Worm (Caenorhabditis elegans) whole organism, L4 larva: ENCODE results near the gene srx-41.

ENCODE experiments used
- F26F4.8 ChIP-seq: fragments of 200-800 bp; sonication (Bioruptor generic); conservative IDR thresholded peaks from 2 replicates; pipeline ENCODE4 v1.3.6; 2022; ENCODE audit warnings: missing genetic modification characterization, missing compliant biosample characterization
- F37D6.2 ChIP-seq: sonication (generic microtip); optimal IDR thresholded peaks from 2 replicates; lab custom pipeline; 2016; ENCODE audit warnings: mild to moderate bottlenecking, missing genetic modification characterization, missing compliant biosample characterization
- R02D3.7 ChIP-seq: fragments of 150-350 bp; sonication (generic microtip); optimal IDR thresholded peaks from 3 replicates; lab custom pipeline; 2014; ENCODE audit warnings: missing biosample characterization, missing genetic modification characterization
- T20F7.1 ChIP-seq: fragments of 200-800 bp; sonication (Bioruptor generic); optimal IDR thresholded peaks from 2 replicates; lab custom pipeline; 2018; ENCODE audit warnings: mild to moderate bottlenecking, missing genetic modification characterization, missing compliant biosample characterization
- T26A8.4 ChIP-seq: fragments of 200-800 bp; sonication (Bioruptor generic); IDR thresholded peaks from 2 replicates; pipeline ENCODE4 v1.3.6; 2022; ENCODE audit warnings: missing genetic modification characterization, missing compliant biosample characterization
- Y48G9A.11 ChIP-seq: fragments of 200-800 bp; sonication (Bioruptor generic); IDR thresholded peaks from 2 replicates; pipeline ENCODE4 v1.3.6; 2022; ENCODE audit warnings: missing genetic modification reagents, missing genetic modification characterization, missing compliant biosample characterization
- Y75B8A.6 ChIP-seq: fragments of 200-800 bp; sonication (Bioruptor generic); IDR thresholded peaks from 2 replicates; pipeline ENCODE4 v1.3.6; 2022; ENCODE audit warnings: missing genetic modification reagents, missing genetic modification characterization, missing compliant biosample characterization
- ZK337.2 ChIP-seq: fragments of 200-800 bp; sonication (Bioruptor generic); IDR thresholded peaks from 2 replicates; pipeline ENCODE4 v1.3.6; 2022; ENCODE audit warnings: missing genetic modification reagents, missing genetic modification characterization, missing compliant biosample characterization
- ZK546.5 ChIP-seq, 2 experiments: sonication (generic microtip); optimal IDR thresholded peaks; 2 replicates each; lab custom pipeline; 2017; ENCODE audit warnings: missing biosample characterization in 2 of 2, missing genetic modification characterization in 2 of 2
- aha-1 ChIP-seq: fragments of 150-350 bp; peaks from one replicate; lab custom pipeline; 2014; ENCODE audit warnings: missing biosample characterization, missing genetic modification characterization
- aly-2 ChIP-seq: sonication (generic microtip); optimal IDR thresholded peaks from 2 replicates; lab custom pipeline; 2018; ENCODE audit warnings: missing biosample characterization, missing genetic modification characterization
- arid-1 ChIP-seq: fragments of 200-800 bp; sonication (Bioruptor generic); conservative IDR thresholded peaks from 2 replicates; pipeline ENCODE4 v1.3.6; 2022; ENCODE audit warnings: missing genetic modification reagents, missing genetic modification characterization, missing compliant biosample characterization
- attf-4 ChIP-seq: sonication (generic microtip); optimal IDR thresholded peaks from 3 replicates; lab custom pipeline; 2017; ENCODE audit warnings: missing biosample characterization, missing genetic modification characterization
- ceh-62 ChIP-seq: sonication (generic microtip); optimal IDR thresholded peaks from 2 replicates; lab custom pipeline; 2017; ENCODE audit warnings: missing biosample characterization, missing genetic modification characterization
- ceh-82 ChIP-seq: sonication (generic microtip); optimal IDR thresholded peaks from 2 replicates; lab custom pipeline; 2017; ENCODE audit warnings: missing biosample characterization, missing genetic modification characterization
- ces-1 ChIP-seq: fragments of 150-350 bp; sonication (generic microtip); optimal IDR thresholded peaks from 4 replicates; lab custom pipeline; 2014; ENCODE audit warnings: missing biosample characterization, missing genetic modification reagents, missing genetic modification characterization
- cey-2 ChIP-seq: sonication (generic microtip); optimal IDR thresholded peaks from 3 replicates; lab custom pipeline; 2017; ENCODE audit warnings: missing genetic modification characterization, mild to moderate bottlenecking, missing compliant biosample characterization, antibody characterized with exemption, borderline replicate concordance; ENCODE audit not compliant: insufficient read depth
- daf-19 ChIP-seq: fragments of 200-800 bp; sonication (Bioruptor generic); conservative IDR thresholded peaks from 2 replicates; pipeline ENCODE4 v1.3.6; 2022; ENCODE audit warnings: missing genetic modification characterization, missing compliant biosample characterization
- dmd-6 ChIP-seq: fragments of 200-800 bp; sonication (Bioruptor generic); IDR thresholded peaks from 2 replicates; pipeline ENCODE4 v1.3.6; 2022; ENCODE audit warnings: missing genetic modification reagents, missing genetic modification characterization, missing compliant biosample characterization
- dmd-8 ChIP-seq: fragments of 200-800 bp; sonication (Bioruptor generic); IDR thresholded peaks from 2 replicates; pipeline ENCODE4 v1.3.6; 2022; ENCODE audit warnings: missing genetic modification characterization, missing compliant biosample characterization
- dmd-9 ChIP-seq: fragments of 200-800 bp; sonication (Bioruptor generic); IDR thresholded peaks from 2 replicates; pipeline ENCODE4 v1.3.6; 2022; ENCODE audit warnings: missing genetic modification reagents, missing genetic modification characterization, missing compliant biosample characterization
- dpl-1 ChIP-seq: fragments of 150-350 bp; optimal IDR thresholded peaks from 2 replicates; lab custom pipeline; 2014; ENCODE audit warnings: missing biosample characterization, missing genetic modification reagents, missing genetic modification characterization
- duxl-1 ChIP-seq: sonication (generic microtip); optimal IDR thresholded peaks from 2 replicates; lab custom pipeline; 2016; ENCODE audit warnings: mild to moderate bottlenecking, missing genetic modification characterization, moderate library complexity, missing compliant biosample characterization; ENCODE audit not compliant: poor library complexity
- dve-1 ChIP-seq: sonication (generic microtip); optimal IDR thresholded peaks from 2 replicates; lab custom pipeline; 2017; ENCODE audit warnings: antibody characterized with exemption, mild to moderate bottlenecking, missing genetic modification characterization, missing compliant biosample characterization; ENCODE audit not compliant: insufficient read depth
- egl-27 ChIP-seq: sonication (generic microtip); optimal IDR thresholded peaks from 3 replicates; lab custom pipeline; 2017; ENCODE audit warnings: missing biosample characterization, missing genetic modification reagents, missing genetic modification characterization
- egl-43 ChIP-seq: fragments of 200-800 bp; sonication (Bioruptor generic); IDR thresholded peaks from 2 replicates; pipeline ENCODE4 v1.3.6; 2022; ENCODE audit warnings: missing genetic modification reagents, missing genetic modification characterization, missing compliant biosample characterization
- fos-1 ChIP-seq: fragments of 150-350 bp; optimal IDR thresholded peaks from 2 replicates; lab custom pipeline; 2014; ENCODE audit warnings: missing biosample characterization, missing genetic modification characterization
- gei-8 ChIP-seq: fragments of 200-800 bp; sonication (Bioruptor generic); optimal IDR thresholded peaks from 2 replicates; lab custom pipeline; 2018; ENCODE audit warnings: mild to moderate bottlenecking, missing genetic modification characterization, missing compliant biosample characterization
- hif-1 ChIP-seq, 2 experiments: sonication (generic microtip); optimal IDR thresholded peaks; 2 replicates each; lab custom pipeline; 2016 to 2017; ENCODE audit warnings: missing compliant biosample characterization in 2 of 2, missing genetic modification characterization in 2 of 2, missing genetic modification reagents in 2 of 2, missing genotype in 2 of 2, mild to moderate bottlenecking in 1 of 2
- hlh-11 ChIP-seq: fragments of 200-800 bp; sonication (Bioruptor generic); optimal IDR thresholded peaks from 2 replicates; lab custom pipeline; 2018; ENCODE audit warnings: mild to moderate bottlenecking, missing genetic modification characterization, missing compliant biosample characterization
- lin-1 ChIP-seq: fragments of 200-800 bp; sonication (Bioruptor generic); IDR thresholded peaks from 2 replicates; pipeline ENCODE4 v1.3.6; 2022; ENCODE audit warnings: missing genetic modification reagents, missing genetic modification characterization, missing compliant biosample characterization
- lin-38 ChIP-seq: fragments of 200-800 bp; sonication (Bioruptor generic); IDR thresholded peaks from 2 replicates; pipeline ENCODE4 v1.3.6; 2022; ENCODE audit warnings: missing genetic modification reagents, missing genetic modification characterization, missing compliant biosample characterization
- lsy-2 ChIP-seq, 2 experiments: fragments of 150-350 bp in 1 of 2; sonication (generic microtip) in 1 of 2; optimal IDR thresholded peaks; 2 replicates each; lab custom pipeline; 2014 to 2017; ENCODE audit warnings: missing biosample characterization in 2 of 2, missing genetic modification characterization in 2 of 2
- madf-5 ChIP-seq, 2 experiments: fragments of 200-800 bp; sonication (Bioruptor generic); IDR thresholded peaks; 2 replicates each; pipeline ENCODE4 v1.3.6; 2022; ENCODE audit warnings: missing compliant biosample characterization in 2 of 2, missing genetic modification characterization in 2 of 2
- mdt-29 ChIP-seq: fragments of 200-800 bp; sonication (Bioruptor generic); IDR thresholded peaks from 2 replicates; pipeline ENCODE4 v1.3.6; 2022; ENCODE audit warnings: missing genetic modification reagents, missing genetic modification characterization, missing compliant biosample characterization
- mes-2 ChIP-seq: sonication (generic microtip); optimal IDR thresholded peaks from 2 replicates; lab custom pipeline; 2016; ENCODE audit warnings: missing genotype, mild to moderate bottlenecking, missing genetic modification characterization, missing compliant biosample characterization; ENCODE audit not compliant: poor library complexity, severe bottlenecking
- mxl-3 ChIP-seq: fragments of 200-800 bp; sonication (Bioruptor generic); optimal IDR thresholded peaks from 2 replicates; lab custom pipeline; 2018; ENCODE audit warnings: mild to moderate bottlenecking, missing genetic modification characterization, missing compliant biosample characterization
- nhr-111 ChIP-seq: fragments of 200-800 bp; sonication (Bioruptor generic); optimal IDR thresholded peaks from 2 replicates; lab custom pipeline; 2018; ENCODE audit warnings: mild to moderate bottlenecking, missing genetic modification characterization, missing compliant biosample characterization
- nhr-237 ChIP-seq: sonication (generic microtip); optimal IDR thresholded peaks from 2 replicates; lab custom pipeline; 2017; ENCODE audit warnings: missing biosample characterization, missing genetic modification characterization
- nhr-48 ChIP-seq: sonication (generic microtip); optimal IDR thresholded peaks from 2 replicates; lab custom pipeline; 2016; ENCODE audit warnings: mild to moderate bottlenecking, missing genetic modification characterization, missing compliant biosample characterization
- nhr-6 ChIP-seq: fragments of 150-350 bp; optimal IDR thresholded peaks from 2 replicates; lab custom pipeline; 2014; ENCODE audit warnings: missing biosample characterization, missing genetic modification characterization
- php-3 ChIP-seq: fragments of 200-800 bp; sonication (Bioruptor generic); IDR thresholded peaks from 2 replicates; pipeline ENCODE4 v1.3.6; 2022; ENCODE audit warnings: missing genetic modification reagents, missing genetic modification characterization, missing compliant biosample characterization
- pqm-1 ChIP-seq: sonication (generic microtip); optimal IDR thresholded peaks from 2 replicates; lab custom pipeline; 2017; ENCODE audit warnings: missing biosample characterization, missing genetic modification characterization
- saeg-2 ChIP-seq: fragments of 200-800 bp; sonication (Bioruptor generic); IDR thresholded peaks from 2 replicates; pipeline ENCODE4 v1.3.6; 2022; ENCODE audit warnings: missing genetic modification reagents, missing genetic modification characterization, missing compliant biosample characterization
- sdz-12 ChIP-seq: fragments of 200-800 bp; sonication (Bioruptor generic); optimal IDR thresholded peaks from 2 replicates; lab custom pipeline; 2018; ENCODE audit warnings: mild to moderate bottlenecking, missing genetic modification characterization, missing compliant biosample characterization
- set-16 ChIP-seq: fragments of 200-800 bp; sonication (Bioruptor generic); IDR thresholded peaks from 2 replicates; pipeline ENCODE4 v1.3.6; 2022; ENCODE audit warnings: missing genetic modification reagents, missing genetic modification characterization, missing compliant biosample characterization
- skn-1 ChIP-seq: fragments of 150-350 bp; optimal IDR thresholded peaks from 2 replicates; lab custom pipeline; 2014; ENCODE audit warnings: missing biosample characterization, missing genetic modification characterization
- snpc-4 ChIP-seq: fragments of 150-350 bp; optimal IDR thresholded peaks from 2 replicates; lab custom pipeline; 2014; ENCODE audit warnings: missing biosample characterization, missing genetic modification characterization
- spr-1 ChIP-seq: sonication (generic microtip); optimal IDR thresholded peaks from 2 replicates; lab custom pipeline; 2016; ENCODE audit warnings: mild to moderate bottlenecking, missing genetic modification characterization, missing compliant biosample characterization
- zag-1 ChIP-seq: fragments of 150-350 bp; optimal IDR thresholded peaks from 2 replicates; lab custom pipeline; 2014; ENCODE audit warnings: missing biosample characterization, missing genetic modification characterization
- zfp-2 ChIP-seq: sonication (generic microtip); optimal IDR thresholded peaks from 2 replicates; lab custom pipeline; 2016; ENCODE audit warnings: mild to moderate bottlenecking, missing genetic modification characterization, missing compliant biosample characterization
- zip-11 ChIP-seq: fragments of 200-800 bp; sonication (Bioruptor generic); IDR thresholded peaks from 2 replicates; pipeline ENCODE4 v1.3.6; 2022; ENCODE audit warnings: missing genetic modification characterization, missing compliant biosample characterization

The srx-41 gene

ce11 chrV:3588223-3588622 is 48.8 kb downstream of the srx-41 start (continued):
- TF ChIP-seq ces-1 (GFP tag; lab: Kevin White, UChicago) = no peak
- TF ChIP-seq egl-43 (GFP tag; lab: Robert Waterston, UW) = peak; percentile 81
- 0 out of 2 replicates have a peak, but pooled peaks have one; percentile 17 for TF ChIP-seq php-3
- TF ChIP-seq dmd-8 = peak; percentile 84
- no peak for TF ChIP-seq set-16 (GFP tag; lab: Robert Waterston, UW)
- no peak for TF ChIP-seq mxl-3
- no peak for TF ChIP-seq attf-4 (tag; lab: Kevin White, UChicago)
- peak; percentile 63 for TF ChIP-seq T26A8.4
- no peak for TF ChIP-seq ZK337.2
- no peak for TF ChIP-seq spr-1 (tag; lab: Kevin White, UChicago)
- TF ChIP-seq fos-1 (tag; lab: Kevin White, UChicago) = no peak
- no peak for TF ChIP-seq aly-2 (tag; lab: Kevin White, UChicago)
- peak in 1 of 2 experiments; percentile 63; a peak in 1 of 4 replicates for TF ChIP-seq madf-5 (GFP tag; IDR thresholded peaks at IDR 0.05; lab: Robert Waterston, UW)
- TF ChIP-seq F37D6.2 = no peak
- no peak for TF ChIP-seq nhr-237
- no peak for TF ChIP-seq mdt-29 (GFP tag; lab: Robert Waterston, UW)
- peak; percentile 51 for TF ChIP-seq lin-1 (GFP tag; lab: Robert Waterston, UW)
- no peak for TF ChIP-seq zag-1 (tag; lab: Kevin White, UChicago)
- TF ChIP-seq snpc-4 (tag; lab: Kevin White, UChicago) = no peak
- peak; percentile 24 for TF ChIP-seq dmd-6 (GFP tag; lab: Robert Waterston, UW)
- TF ChIP-seq ZK546.5 (tag; optimal IDR thresholded peaks at IDR 0.05; lab: Kevin White, UChicago) = no peak
- TF ChIP-seq nhr-111 (GFP tag; lab: Kevin White, UChicago) = no peak
- TF ChIP-seq mes-2 (tag; lab: Kevin White, UChicago) = peak; percentile 35
- TF ChIP-seq pqm-1 (tag; lab: Kevin White, UChicago) = no peak
- no peak for TF ChIP-seq nhr-48 (tag; lab: Kevin White, UChicago)
- TF ChIP-seq skn-1 (tag; lab: Kevin White, UChicago) = no peak
- TF ChIP-seq Y75B8A.6 (GFP tag; lab: Robert Waterston, UW) = no peak
- peak; percentile 48; the same call in 1 of the 2 replicates for TF ChIP-seq F26F4.8
- peak; percentile 64 for TF ChIP-seq lin-38 (GFP tag; lab: Robert Waterston, UW)
- TF ChIP-seq T20F7.1 = no peak
- TF ChIP-seq duxl-1 = no peak
- no peak for TF ChIP-seq daf-19 (GFP tag; lab: Robert Waterston, UW)
- TF ChIP-seq hif-1 (tag; optimal IDR thresholded peaks at IDR 0.05; lab: Kevin White, UChicago) = no peak
- TF ChIP-seq dmd-9 (GFP tag; lab: Robert Waterston, UW) = no peak
- TF ChIP-seq dve-1 = no peak
- no peak for TF ChIP-seq hlh-11
- no peak for TF ChIP-seq gei-8
- no peak for TF ChIP-seq zip-11 (GFP tag; lab: Robert Waterston, UW)
- no peak for TF ChIP-seq R02D3.7
- TF ChIP-seq zfp-2 = no peak
- peak in 1 of 2 experiments; percentile 22 for TF ChIP-seq lsy-2 (tag; optimal IDR thresholded peaks at IDR 0.05; lab: Kevin White, UChicago)
- TF ChIP-seq Y48G9A.11 (GFP tag; lab: Robert Waterston, UW) = peak; percentile 70
- 0 out of 2 replicates have a peak, but pooled peaks have one; percentile 36 for TF ChIP-seq arid-1 (GFP tag; lab: Robert Waterston, UW)
- no peak for TF ChIP-seq dpl-1 (GFP tag; lab: Kevin White, UChicago)
- no peak for TF ChIP-seq egl-27 (tag; lab: Kevin White, UChicago)
- TF ChIP-seq sdz-12 = no peak
- TF ChIP-seq cey-2 (tag; lab: Kevin White, UChicago) = no peak
- no peak for TF ChIP-seq nhr-6 (tag; lab: Kevin White, UChicago)
- no peak for TF ChIP-seq ceh-82
- no peak for TF ChIP-seq aha-1
- TF ChIP-seq saeg-2 (GFP tag; lab: Robert Waterston, UW) = no peak
- TF ChIP-seq ceh-62 = no peak
